Worm (Caenorhabditis elegans) whole organism, early embryonic: ENCODE results near the gene srx-73.

Experiments
- ama-1 ChIP-seq: fragments of 150-350 bp; optimal IDR thresholded peaks from 2 replicates; lab custom pipeline; 2014
- tbx-11 ChIP-seq: fragments of 200-800 bp; sonication (Bioruptor generic); IDR thresholded peaks from 2 replicates; pipeline ENCODE4 v1.3.6; 2022; ENCODE audit warnings: missing genetic modification characterization, missing compliant biosample characterization

- TF ChIP-seq tbx-11 (no peak), ama-1 (lab: Kevin White, UChicago) (no peak)
These were observed 9.0 kb upstream of the srx-73 start, which contains the start of gene K03B4.8 for ce11 chrV:4674506-4674905.
